Fruit fly (Drosophila melanogaster) whole organism, wandering third instar larva: ENCODE results near the gene CG31019.
A peak's percentile ranks its signal among the peaks of the same experiment; 100 is the strongest.

ENCODE experiments used
- Abd-B ChIP-seq: fragments of >200 bp; optimal IDR thresholded peaks from 2 replicates; lab custom pipeline; 2017; ENCODE audit warnings: missing biosample characterization, missing genetic modification characterization
- CG32264 ChIP-seq: fragments of 200-800 bp; sonication (Bioruptor generic); optimal IDR thresholded peaks from 2 replicates; lab custom pipeline; 2016; ENCODE audit warnings: missing biosample characterization, missing genetic modification characterization
- CrebA ChIP-seq: fragments of 200-800 bp; sonication (Bioruptor generic); optimal IDR thresholded peaks from 2 replicates; lab custom pipeline; 2016; ENCODE audit warnings: missing biosample characterization, mild to moderate bottlenecking, missing genetic modification characterization, borderline replicate concordance
- GATAd ChIP-seq: sonication (Bioruptor generic); optimal IDR thresholded peaks from 2 replicates; lab custom pipeline; 2016; ENCODE audit warnings: missing biosample characterization, missing genetic modification characterization
- Hnf4 ChIP-seq: fragments of 200-800 bp; sonication (Bioruptor generic); optimal IDR thresholded peaks from 2 replicates; lab custom pipeline; 2016; ENCODE audit warnings: missing biosample characterization, mild to moderate bottlenecking, missing genetic modification characterization
- Hr78 ChIP-seq: fragments of >200 bp; optimal IDR thresholded peaks from 2 replicates; lab custom pipeline; 2017; ENCODE audit warnings: missing biosample characterization, missing genetic modification characterization
- Jra ChIP-seq: sonication (Bioruptor generic); optimal IDR thresholded peaks from 2 replicates; lab custom pipeline; 2016; ENCODE audit warnings: missing biosample characterization, missing genetic modification characterization
- Mio ChIP-seq: sonication (Bioruptor generic); optimal IDR thresholded peaks from 2 replicates; lab custom pipeline; 2016; ENCODE audit warnings: missing biosample characterization, missing genetic modification characterization
- Myc ChIP-seq: fragments of >200 bp; optimal IDR thresholded peaks from 2 replicates; lab custom pipeline; 2017
- N ChIP-seq: fragments of >200 bp; optimal IDR thresholded peaks from 2 replicates; lab custom pipeline; 2018; ENCODE audit warnings: missing biosample characterization, missing external identifiers, missing genetic modification characterization
- OdsH ChIP-seq: fragments of 200-800 bp; sonication (Bioruptor generic); optimal IDR thresholded peaks from 2 replicates; lab custom pipeline; 2016; ENCODE audit warnings: missing biosample characterization, mild to moderate bottlenecking, missing genetic modification characterization
- Rel ChIP-seq, 2 experiments: fragments of 200-800 bp; sonication (Bioruptor generic) in 1 of 2; optimal IDR thresholded peaks; 2 replicates in 1 of 2; 3 replicates in 1 of 2; lab custom pipeline; 2016 to 2019; ENCODE audit warnings: mild to moderate bottlenecking in 2 of 2, missing biosample characterization in 2 of 2, missing genetic modification characterization in 2 of 2, moderate library complexity in 1 of 2
- Vsx2 ChIP-seq: fragments of 200-300, 225-300 bp; sonication (Bioruptor generic); optimal IDR thresholded peaks from 2 replicates; lab custom pipeline; 2018; ENCODE audit warnings: missing biosample characterization, missing genetic modification characterization; ENCODE audit not compliant: partially characterized antibody
- br ChIP-seq: fragments of 200-800 bp; sonication (Bioruptor generic); optimal IDR thresholded peaks from 2 replicates; lab custom pipeline; 2016; ENCODE audit warnings: missing biosample characterization, missing genetic modification characterization
- brk ChIP-seq: fragments of 200-800 bp; sonication (Bioruptor generic); optimal IDR thresholded peaks from 2 replicates; lab custom pipeline; 2016; ENCODE audit warnings: missing biosample characterization, mild to moderate bottlenecking, missing genetic modification characterization
- dl ChIP-seq, 2 experiments: fragments of 175-275, 200-275 bp in 1 of 2; fragments of 200-275 bp in 1 of 2; sonication (Bioruptor generic); optimal IDR thresholded peaks; lab custom pipeline; 2018; ENCODE audit warnings: mild to moderate bottlenecking in 2 of 2, missing biosample characterization in 2 of 2, missing genetic modification characterization in 2 of 2, moderate library complexity in 2 of 2; ENCODE audit not compliant: partially characterized antibody in 2 of 2, insufficient read depth in 1 of 2
- dmrt93B ChIP-seq: fragments of 200-800 bp; sonication (Bioruptor generic); optimal IDR thresholded peaks from 2 replicates; lab custom pipeline; 2018; ENCODE audit warnings: missing biosample characterization, mild to moderate bottlenecking, missing genetic modification characterization
- dsf ChIP-seq: sonication (Bioruptor generic); optimal IDR thresholded peaks from 2 replicates; lab custom pipeline; 2016; ENCODE audit warnings: missing biosample characterization, missing genetic modification characterization, borderline replicate concordance
- ey ChIP-seq: fragments of 200-800 bp; sonication (Bioruptor generic); optimal IDR thresholded peaks from 2 replicates; lab custom pipeline; 2016; ENCODE audit warnings: missing biosample characterization, missing genetic modification characterization
- foxo ChIP-seq, 2 experiments: fragments of 200-800 bp; sonication (Bioruptor generic); optimal IDR thresholded peaks; 2 replicates in 1 of 2; 3 replicates in 1 of 2; lab custom pipeline; 2016 to 2017; ENCODE audit warnings: missing biosample characterization in 2 of 2, missing genetic modification characterization in 2 of 2
- fru ChIP-seq: fragments of 200-800 bp; sonication (Bioruptor generic); optimal IDR thresholded peaks from 3 replicates; lab custom pipeline; 2016; ENCODE audit warnings: missing biosample characterization, mild to moderate bottlenecking, missing genetic modification characterization
- h ChIP-seq: fragments of 200-800 bp; sonication (Bioruptor generic); optimal IDR thresholded peaks from 3 replicates; lab custom pipeline; 2016; ENCODE audit warnings: missing biosample characterization, mild to moderate bottlenecking, missing genetic modification characterization
- lola ChIP-seq: fragments of >200 bp; optimal IDR thresholded peaks from 2 replicates; lab custom pipeline; 2017; ENCODE audit warnings: missing biosample characterization, missing genetic modification characterization
- psq ChIP-seq: fragments of 200-800 bp; sonication (Bioruptor generic); optimal IDR thresholded peaks from 3 replicates; lab custom pipeline; 2017; ENCODE audit warnings: missing biosample characterization, mild to moderate bottlenecking, missing genetic modification characterization, moderate library complexity
- rgr ChIP-seq: fragments of 200-800 bp; sonication (Bioruptor generic); optimal IDR thresholded peaks from 3 replicates; lab custom pipeline; 2016; ENCODE audit warnings: missing biosample characterization, mild to moderate bottlenecking, missing genetic modification characterization
- sage ChIP-seq: fragments of 200-800 bp; sonication (Bioruptor generic); optimal IDR thresholded peaks from 2 replicates; lab custom pipeline; 2016; ENCODE audit warnings: missing biosample characterization, mild to moderate bottlenecking, missing genetic modification characterization
- sv ChIP-seq: fragments of 200-800 bp; sonication (Bioruptor generic); optimal IDR thresholded peaks from 3 replicates; lab custom pipeline; 2016; ENCODE audit warnings: missing biosample characterization, missing genetic modification characterization
- tai ChIP-seq: sonication (Bioruptor generic); optimal IDR thresholded peaks from 2 replicates; lab custom pipeline; 2016; ENCODE audit warnings: missing biosample characterization, missing genetic modification characterization
- usp ChIP-seq: fragments of >200 bp; optimal IDR thresholded peaks from 2 replicates; lab custom pipeline; 2017; ENCODE audit warnings: missing biosample characterization, missing genetic modification characterization
- woc ChIP-seq: sonication (Bioruptor generic); optimal IDR thresholded peaks from 2 replicates; lab custom pipeline; 2016; ENCODE audit warnings: missing biosample characterization, mild to moderate bottlenecking, missing genetic modification characterization

The CG31019 gene

DNA sequence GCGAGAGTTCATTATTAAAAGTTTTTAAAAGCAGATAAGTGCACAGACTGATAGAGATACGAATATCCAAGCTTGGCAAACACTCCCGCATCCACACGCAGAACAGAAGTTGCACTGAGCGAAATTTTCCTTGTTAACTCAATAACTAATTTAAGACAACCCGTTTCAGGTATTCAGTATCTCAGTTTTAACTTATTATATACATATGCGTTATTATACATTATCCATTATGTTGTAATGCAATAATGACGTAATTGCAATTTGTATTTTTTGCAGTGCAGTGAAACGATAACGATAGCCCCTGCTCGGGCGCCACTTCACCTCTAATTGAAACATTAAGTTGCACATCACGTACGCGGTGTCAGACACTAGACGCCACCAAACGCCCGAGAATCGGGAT, 46.4 kb downstream of the CG31019 start:
- no peak for TF ChIP-seq woc
- TF ChIP-seq foxo (GFP tag; optimal IDR thresholded peaks at IDR 0.05; lab: Kevin White, UChicago), result peak in 1 of 2 experiments; percentile 8
- TF ChIP-seq brk (GFP tag; lab: Kevin White, UChicago), result no peak
- no peak for TF ChIP-seq Rel (GFP tag; optimal IDR thresholded peaks at IDR 0.05; lab: Kevin White, UChicago)
- TF ChIP-seq Rel (tag; optimal IDR thresholded peaks at IDR 0.05; lab: Kevin White, UChicago), result no peak
- TF ChIP-seq dmrt93B (GFP tag; lab: Kevin White, UChicago), result no peak
- TF ChIP-seq sv (GFP tag; lab: Kevin White, UChicago), result no peak

DNA sequence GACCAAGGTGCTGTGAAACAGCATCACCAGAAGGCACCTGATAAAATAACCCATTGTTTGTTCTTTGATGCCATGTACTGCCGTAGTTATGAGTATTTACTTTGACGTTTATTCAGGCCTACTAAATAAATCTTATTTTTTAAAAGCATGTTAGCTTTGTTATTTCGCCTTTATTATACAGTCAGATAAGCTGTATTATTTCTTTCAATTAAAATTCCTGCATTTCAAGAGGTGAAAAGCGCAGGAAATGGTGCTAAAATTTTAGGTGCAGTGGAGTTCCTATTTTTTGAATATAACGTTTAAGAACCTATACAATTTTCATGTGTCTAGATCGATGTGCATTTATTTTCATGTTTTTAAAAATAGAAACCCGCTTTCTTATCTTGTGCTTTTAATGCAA, 49.0 kb downstream of the CG31019 start, which contains the start of gene CG31013:
Gene CG31013, minus strand, starts transcription at position 101 of the 400 bp plus-strand sequence.
- TF ChIP-seq sv (GFP tag; lab: Kevin White, UChicago), result no peak
- no peak for TF ChIP-seq dl (GFP tag; optimal IDR thresholded peaks at IDR 0.05; lab: Kevin White, UChicago; ENCODE audit: insufficient read depth in 1 of 2, partially characterized antibody in 2 of 2)
- no peak for TF ChIP-seq Myc
- no peak for TF ChIP-seq CrebA (GFP tag; lab: Kevin White, UChicago)
- no peak for TF ChIP-seq fru (GFP tag; lab: Kevin White, UChicago)
- no peak for TF ChIP-seq Hnf4
- no peak for TF ChIP-seq psq (GFP tag; lab: Kevin White, UChicago)
- no peak for TF ChIP-seq h
- TF ChIP-seq br (GFP tag; lab: Kevin White, UChicago), result no peak
- no peak for TF ChIP-seq Mio (GFP tag; lab: Kevin White, UChicago)
- no peak for TF ChIP-seq Abd-B (GFP tag; lab: Kevin White, UChicago)
- no peak for TF ChIP-seq rgr (GFP tag; lab: Kevin White, UChicago)
- TF ChIP-seq CG32264, result no peak
- no peak for TF ChIP-seq Jra (GFP tag; lab: Kevin White, UChicago)

dm6 chr3R:30648451-30648850, 51.6 kb downstream of the CG31019 start, which contains the start of gene PH4alphaPV:
PH4alphaPV (minus strand) TSS chr3R:30648551.
- no peak for TF ChIP-seq Vsx2 (GFP tag; lab: Kevin White, UChicago)
- no peak for TF ChIP-seq Mio (GFP tag; lab: Kevin White, UChicago)
- TF ChIP-seq Hr78 (GFP tag; lab: Kevin White, UChicago), result no peak
- TF ChIP-seq lola (GFP tag; lab: Kevin White, UChicago), result no peak
- no peak for TF ChIP-seq h
- TF ChIP-seq CG32264, result no peak
- TF ChIP-seq rgr (GFP tag; lab: Kevin White, UChicago), result no peak
- no peak for TF ChIP-seq sv (GFP tag; lab: Kevin White, UChicago)
- TF ChIP-seq sage (GFP tag; lab: Kevin White, UChicago), result no peak
- no peak for TF ChIP-seq foxo (GFP tag; optimal IDR thresholded peaks at IDR 0.05; lab: Kevin White, UChicago)
- TF ChIP-seq dmrt93B (GFP tag; lab: Kevin White, UChicago), result no peak
- no peak for TF ChIP-seq usp
- no peak for TF ChIP-seq N (GFP tag; lab: Kevin White, UChicago)
- no peak for TF ChIP-seq ey
- TF ChIP-seq woc, result no peak
- TF ChIP-seq Hnf4, result no peak
- TF ChIP-seq br (GFP tag; lab: Kevin White, UChicago), result no peak
- no peak for TF ChIP-seq Jra (GFP tag; lab: Kevin White, UChicago)
- TF ChIP-seq psq (GFP tag; lab: Kevin White, UChicago), result no peak

- TF ChIP-seq N (GFP tag; lab: Kevin White, UChicago) (no peak), rgr (GFP tag; lab: Kevin White, UChicago) (no peak), CrebA (GFP tag; lab: Kevin White, UChicago) (no peak), Hr78 (GFP tag; lab: Kevin White, UChicago) (no peak), dmrt93B (GFP tag; lab: Kevin White, UChicago) (no peak), dsf (GFP tag; lab: Kevin White, UChicago) (no peak), Jra (GFP tag; lab: Kevin White, UChicago) (no peak), OdsH (GFP tag; lab: Kevin White, UChicago) (no peak), dl (GFP tag; optimal IDR thresholded peaks at IDR 0.05; lab: Kevin White, UChicago; ENCODE audit: insufficient read depth in 1 of 2, partially characterized antibody in 2 of 2) (no peak), GATAd (GFP tag; lab: Kevin White, UChicago) (no peak), psq (GFP tag; lab: Kevin White, UChicago) (no peak), tai (no peak)
These were observed 52.0 kb downstream of the CG31019 start, which contains the start of gene CG34432 for dm6 chr3R:30648851-30649250. CG34432 (plus strand) TSS chr3R:30649151.
